Fruit fly (Drosophila melanogaster) whole organism, embryonic: ENCODE data around the gene Cyfip.

ENCODE experiments used
- CG4820 ChIP-seq: fragments of 200-800 bp; sonication (Bioruptor generic); optimal IDR thresholded peaks from 3 replicates; lab custom pipeline; 2016; ENCODE audit warnings: missing biosample characterization, missing genetic modification characterization
- CG6689 ChIP-seq: fragments of 200-800 bp; sonication (Bioruptor generic); IDR thresholded peaks from 2 replicates; pipeline ENCODE4 v1.3.6; 2022; ENCODE audit warnings: missing biosample characterization, missing genetic modification characterization
- Taf1 ChIP-seq: fragments of 200-800 bp; sonication (Bioruptor generic); IDR thresholded peaks from 2 replicates; pipeline ENCODE4 v1.3.6; 2022; ENCODE audit warnings: missing biosample characterization, missing genetic modification characterization
- dm ChIP-seq: fragments of 200-800 bp; sonication (Bioruptor generic); optimal IDR thresholded peaks from 3 replicates; lab custom pipeline; 2016; ENCODE audit warnings: missing biosample characterization, missing genetic modification characterization
- sim ChIP-seq: fragments of 200-800 bp; sonication (Bioruptor generic); IDR thresholded peaks from 2 replicates; pipeline ENCODE4 v1.3.6; 2022; ENCODE audit warnings: missing biosample characterization, missing genetic modification characterization
- stwl ChIP-seq: fragments of 200-800 bp; sonication (Bioruptor generic); optimal IDR thresholded peaks from 3 replicates; lab custom pipeline; 2018; ENCODE audit warnings: missing biosample characterization, mild to moderate bottlenecking, missing genetic modification characterization, moderate library complexity

dm6 chr3R:15371833-15372232 lies 38.8 kb downstream of the Cyfip start, which contains the start of the genes Ccm3 and CG6136:
- TF ChIP-seq CG6689 (GFP tag; lab: Robert Waterston, UW) (0 out of 2 replicates have a peak, but pooled peaks have one; percentile 21), stwl (peak; percentile 80), sim (GFP tag; lab: Robert Waterston, UW) (no peak), dm (GFP tag; lab: Kevin White, UChicago) (peak; percentile 2), Taf1 (GFP tag; lab: Robert Waterston, UW) (0 out of 2 replicates have a peak, but pooled peaks have one; percentile 8), CG4820 (GFP tag; lab: Kevin White, UChicago) (no peak)
